Worm (Caenorhabditis elegans): Measurements from ENCODE around the gene phf-15.

DNA sequence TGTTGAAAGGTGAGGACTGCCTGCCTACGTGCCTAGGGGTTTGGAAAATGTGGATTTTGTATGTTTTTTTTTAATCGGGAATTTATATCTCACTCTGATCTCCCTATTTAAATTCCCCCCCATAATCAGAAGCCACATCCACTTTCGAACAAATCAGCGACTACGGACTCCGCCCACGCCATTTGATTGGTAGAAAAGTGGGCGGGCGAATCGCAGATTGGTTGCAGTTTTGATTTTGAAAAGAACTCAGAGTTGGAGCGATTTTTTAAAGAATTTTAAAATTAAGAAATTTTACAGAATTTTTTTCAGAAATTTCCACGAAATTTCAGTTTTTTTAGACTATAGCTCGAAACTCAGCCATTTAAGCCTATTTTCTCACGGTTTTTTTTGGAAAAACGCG is 37.4 kb downstream of the phf-15 start:
- TF ChIP-seq ZK546.5 (tag; optimal IDR thresholded peaks at IDR 0.05), result no peak
- TF ChIP-seq nhr-76 (tag; optimal IDR thresholded peaks at IDR 0.05), result no peak
- no peak for TF ChIP-seq ceh-20 (GFP tag; IDR thresholded peaks at IDR 0.05)

All from whole organism, L4 larva.